Worm (Caenorhabditis elegans) whole organism, mixed stage, embryonic: ENCODE measurements around the gene fzy-1.

Source experiments
- ceh-83 ChIP-seq: fragments of 200-800 bp; sonication (Bioruptor generic); optimal IDR thresholded peaks from 2 replicates; lab custom pipeline; 2018; ENCODE audit warnings: mild to moderate bottlenecking, missing genetic modification characterization, missing compliant biosample characterization
- ces-1 ChIP-seq: fragments of 150-350 bp; optimal IDR thresholded peaks from 2 replicates; lab custom pipeline; 2014; ENCODE audit warnings: missing biosample characterization, missing genetic modification reagents, missing genetic modification characterization
- lin-13 ChIP-seq: fragments of 150-350 bp; optimal IDR thresholded peaks from 2 replicates; lab custom pipeline; 2014; ENCODE audit warnings: missing biosample characterization, missing genetic modification characterization
- pha-4 ChIP-seq: fragments of 150-350 bp; optimal IDR thresholded peaks from 2 replicates; lab custom pipeline; 2018; ENCODE audit warnings: missing biosample characterization, missing genetic modification reagents, missing genetic modification characterization
- snpc-4 ChIP-seq: fragments of 150-350 bp; optimal IDR thresholded peaks from 2 replicates; lab custom pipeline; 2014; ENCODE audit warnings: missing biosample characterization, missing genetic modification characterization
- unc-62 ChIP-seq: fragments of 150-350 bp; optimal IDR thresholded peaks from 2 replicates; lab custom pipeline; 2014; ENCODE audit warnings: missing biosample characterization, missing genetic modification reagents, missing genetic modification characterization
- ztf-11 ChIP-seq: fragments of 150-350 bp; optimal IDR thresholded peaks from 2 replicates; lab custom pipeline; 2014; ENCODE audit warnings: missing biosample characterization, missing genetic modification characterization

DNA sequence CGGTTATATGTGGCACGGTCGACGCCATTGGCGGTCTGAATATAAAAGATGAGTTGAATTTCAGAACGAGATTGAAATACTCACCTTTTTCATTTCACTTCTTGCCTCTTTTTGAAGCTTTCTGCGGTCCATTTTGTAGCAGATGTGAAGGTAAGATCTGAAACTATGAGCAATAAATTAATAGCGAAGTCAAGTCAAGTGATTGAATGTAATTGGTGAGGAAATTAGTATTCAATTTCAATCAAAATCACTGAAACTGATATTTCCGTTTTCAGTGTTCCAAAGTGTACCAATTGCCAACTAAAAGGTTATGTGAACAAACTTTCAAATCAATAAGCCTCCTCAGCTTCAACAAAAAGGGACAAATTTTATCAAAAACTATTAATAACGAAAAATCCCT lies 41.1 kb downstream of the fzy-1 start, which contains the start of gene C17C3.24:
- no peak for TF ChIP-seq unc-62 (GFP tag; lab: Kevin White, UChicago)
- TF ChIP-seq ztf-11 = no peak
- TF ChIP-seq ceh-83 (GFP tag; lab: Kevin White, UChicago) = no peak
- TF ChIP-seq pha-4 = no peak
- TF ChIP-seq snpc-4 (tag; lab: Kevin White, UChicago) = no peak
- TF ChIP-seq ces-1 (GFP tag; lab: Kevin White, UChicago) = no peak
- no peak for TF ChIP-seq lin-13 (tag; lab: Kevin White, UChicago)
